Worm (Caenorhabditis elegans): ENCODE results near the gene kel-1.
A peak's percentile ranks its signal among the peaks of the same experiment; 100 is the strongest.

kel-1 gene

DNA sequence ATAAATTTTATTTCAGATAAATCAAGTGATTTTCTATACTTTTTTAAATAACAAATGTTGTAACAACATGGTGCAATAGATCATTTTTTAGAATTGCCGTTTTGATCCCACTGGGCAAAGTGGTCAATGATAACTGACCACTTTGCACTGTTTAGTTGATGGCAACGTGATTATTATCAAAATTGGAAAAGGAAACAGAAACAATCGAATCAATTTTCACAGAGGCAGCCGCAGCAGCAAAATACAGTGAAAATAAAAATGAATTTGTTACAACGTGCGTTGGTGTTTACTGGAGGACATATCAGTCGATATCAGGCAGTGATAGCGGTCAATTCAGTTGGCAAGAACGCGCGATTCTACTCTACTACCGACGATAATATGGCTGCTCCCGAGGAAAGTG lies 17.0 kb downstream of the kel-1 start, which contains the start of gene VF13D12L.3:
Gene VF13D12L.3 (plus strand): TSS at position 223 of the 400 bp plus-strand sequence.
- TF ChIP-seq unc-62 (GFP tag; optimal IDR thresholded peaks at IDR 0.05 in 1 of 2) (peak in 1 of 2 experiments; percentile 67), unc-62 (tag; optimal IDR thresholded peaks at IDR 0.05) (no peak), daf-16 (GFP tag; optimal IDR thresholded peaks at IDR 0.05) (no peak), daf-16 (tag; optimal IDR thresholded peaks at IDR 0.05) (peak; percentile 74), mdl-1 (tag; optimal IDR thresholded peaks at IDR 0.05) (peak in 1 of 2 experiments; percentile 40), lim-7 (GFP tag; IDR thresholded peaks at IDR 0.05) (no peak), gei-8 (GFP tag; optimal IDR thresholded peaks at IDR 0.05) (no peak), dmd-6 (GFP tag; IDR thresholded peaks at IDR 0.05) (peak; percentile 50), hif-1 (tag; optimal IDR thresholded peaks at IDR 0.05) (peak in 1 of 2 experiments; percentile 86), tag-97 (GFP tag; IDR thresholded peaks at IDR 0.05) (no peak), mxl-3 (GFP tag; optimal IDR thresholded peaks at IDR 0.05) (peak; percentile 84), nhr-11 (tag; optimal IDR thresholded peaks at IDR 0.05) (no peak), ceh-82 (tag; optimal IDR thresholded peaks at IDR 0.05) (no peak), nhr-28 (tag; optimal IDR thresholded peaks at IDR 0.05) (peak; percentile 63)

DNA sequence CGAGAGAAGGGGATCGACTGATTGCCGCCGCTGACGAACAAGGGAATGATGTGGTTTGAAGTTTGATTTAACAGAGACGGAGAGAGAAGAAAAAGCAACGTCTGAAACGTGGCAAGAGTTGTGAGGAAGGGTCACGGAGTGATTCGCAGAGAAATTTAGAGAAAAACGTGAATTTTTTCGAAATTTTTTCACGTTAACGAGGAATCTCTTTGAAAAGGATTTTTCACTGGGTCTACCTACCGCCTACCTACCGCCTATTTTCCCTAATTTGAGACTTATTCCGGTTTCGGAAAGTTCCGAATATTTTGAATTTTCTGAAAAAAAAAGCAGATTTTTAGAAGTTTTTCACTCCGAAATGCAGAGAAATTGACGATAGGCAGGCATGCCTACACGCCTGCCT lies 20.7 kb downstream of the kel-1 start, which contains the start of gene fcmt-1:
Gene fcmt-1 (minus strand): TSS at position 101 of the 400 bp plus-strand sequence.
- TF ChIP-seq dpl-1 (GFP tag; optimal IDR thresholded peaks at IDR 0.05) (no peak), jun-1 (tag; optimal IDR thresholded peaks at IDR 0.05) (no peak), mdt-29 (GFP tag; IDR thresholded peaks at IDR 0.05) (no peak), madf-5 (GFP tag; IDR thresholded peaks at IDR 0.05) (no peak), lin-15B (tag; optimal IDR thresholded peaks at IDR 0.05) (no peak), egl-43 (GFP tag; IDR thresholded peaks at IDR 0.05) (no peak), nhr-76 (tag; optimal IDR thresholded peaks at IDR 0.05) (no peak), R02D3.7 (tag; optimal IDR thresholded peaks at IDR 0.05) (no peak)

DNA sequence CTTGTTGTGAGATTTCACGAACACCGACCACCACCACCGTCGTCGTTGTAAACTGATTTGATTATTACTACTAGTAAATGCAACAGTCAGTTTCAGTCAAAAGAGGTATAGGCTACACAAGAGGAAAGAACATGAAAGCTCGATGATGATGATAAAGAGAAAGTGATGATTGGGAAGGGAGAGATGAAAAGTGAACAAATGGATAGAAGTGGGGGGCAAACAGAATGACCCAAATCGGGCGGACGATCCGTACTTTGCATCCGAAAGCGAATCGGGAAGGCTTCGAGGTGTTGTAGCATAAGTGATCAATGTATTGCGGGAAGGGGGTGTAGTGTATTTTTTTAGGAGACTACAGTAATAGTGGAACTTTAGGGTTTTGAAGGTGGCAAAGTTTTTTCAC lies 22.0 kb downstream of the kel-1 start:
- TF ChIP-seq nhr-42 (GFP tag; IDR thresholded peaks at IDR 0.05) (no peak), nhr-28 (tag; optimal IDR thresholded peaks at IDR 0.05) (peak; percentile 78)

DNA sequence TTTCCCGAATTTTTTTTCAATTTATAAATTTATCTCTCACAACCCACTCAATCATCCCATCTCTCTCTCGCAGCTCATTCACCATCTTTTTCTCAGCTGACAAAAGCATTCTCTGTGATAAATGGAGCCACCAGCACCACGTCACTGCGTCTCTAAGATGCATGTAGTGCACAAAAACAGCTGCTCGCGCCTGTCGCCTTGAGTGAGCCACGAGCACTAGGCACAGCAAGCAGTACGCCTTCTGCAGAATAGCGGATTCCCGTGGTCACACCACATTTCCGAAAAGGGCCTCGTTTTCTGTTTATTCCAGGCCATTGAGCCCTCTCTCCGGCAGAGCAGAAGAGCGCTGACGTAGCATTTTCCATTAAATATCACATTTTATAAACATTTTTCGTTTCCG lies 24.8 kb downstream of the kel-1 start, which contains the start of gene F13D12.10:
Gene F13D12.10 (plus strand): TSS at position 231 of the 400 bp plus-strand sequence.
- TF ChIP-seq fkh-10 (GFP tag; optimal IDR thresholded peaks at IDR 0.05) (no peak), hmg-1.1 (GFP tag; IDR thresholded peaks at IDR 0.05) (peak; percentile 35; the same call in 1 of the 2 replicates), sdz-12 (GFP tag; optimal IDR thresholded peaks at IDR 0.05) (no peak), Y5F2A.4 (GFP tag; optimal IDR thresholded peaks at IDR 0.05) (no peak), ztf-11 (tag; optimal IDR thresholded peaks at IDR 0.05) (no peak), unc-130 (GFP tag; optimal IDR thresholded peaks at IDR 0.05) (no peak), mxl-3 (GFP tag; optimal IDR thresholded peaks at IDR 0.05) (no peak), nhr-42 (GFP tag; IDR thresholded peaks at IDR 0.05) (no peak), F37D6.2 (tag; optimal IDR thresholded peaks at IDR 0.05) (no peak), arid-1 (GFP tag; conservative IDR thresholded peaks at IDR 0.05) (no peak), daf-12 (tag; optimal IDR thresholded peaks at IDR 0.05) (no peak), nhr-77 (tag; optimal IDR thresholded peaks at IDR 0.05) (no peak), snpc-4 (tag; optimal IDR thresholded peaks at IDR 0.05) (no peak), lin-1 (GFP tag; IDR thresholded peaks at IDR 0.05) (no peak), ztf-7 (tag; optimal IDR thresholded peaks at IDR 0.05) (no peak), mdt-29 (GFP tag; IDR thresholded peaks at IDR 0.05) (no peak), ceh-28 (tag; optimal IDR thresholded peaks at IDR 0.05) (no peak), mep-1 (tag; optimal IDR thresholded peaks at IDR 0.05) (no peak), T20F7.1 (GFP tag; optimal IDR thresholded peaks at IDR 0.05) (no peak), Y105C5A.15 (GFP tag; IDR thresholded peaks at IDR 0.05) (no peak), spr-1 (tag; optimal IDR thresholded peaks at IDR 0.05) (peak; percentile 3), ceh-20 (GFP tag; IDR thresholded peaks at IDR 0.05) (peak; percentile 17; the same call in 1 of the 2 replicates), T26A8.4 (GFP tag; IDR thresholded peaks at IDR 0.05) (no peak), D1046.2 (GFP tag; IDR thresholded peaks at IDR 0.05) (no peak), snpc-1.2 (GFP tag; IDR thresholded peaks at IDR 0.05) (no peak), nhr-10 (tag; optimal IDR thresholded peaks at IDR 0.05) (no peak), nhr-48 (tag; optimal IDR thresholded peaks at IDR 0.05) (no peak), ZK546.5 (tag; optimal IDR thresholded peaks at IDR 0.05) (no peak), unc-62 (GFP tag; optimal IDR thresholded peaks at IDR 0.05 in 1 of 2) (no peak), unc-62 (tag; optimal IDR thresholded peaks at IDR 0.05) (no peak)
